Worm (Caenorhabditis elegans): ENCODE results near the gene col-175.

DNA sequence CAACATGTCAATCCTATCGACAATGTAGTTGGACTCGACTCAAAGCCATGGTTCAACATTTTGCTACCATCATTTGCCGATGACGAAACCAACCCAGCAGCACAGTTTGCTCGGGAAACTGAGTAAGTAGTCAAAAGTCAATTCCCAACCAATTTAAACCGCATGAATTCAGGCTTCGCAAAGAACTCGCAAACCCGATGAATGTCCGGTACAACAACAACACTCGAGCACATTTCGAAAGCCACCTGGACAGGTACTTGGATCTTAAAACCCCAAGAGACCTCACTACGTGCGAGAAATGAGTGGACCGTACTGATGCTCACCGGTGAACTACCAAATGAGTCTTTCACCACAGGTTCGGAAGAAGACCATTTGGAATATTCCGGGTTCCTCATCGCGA is 40.3 kb downstream of the col-175 start:
- no peak for TF ChIP-seq W03F9.2 (tag; optimal IDR thresholded peaks at IDR 0.05)
- no peak for TF ChIP-seq him-1 (tag; optimal IDR thresholded peaks at IDR 0.05)
- no peak for TF ChIP-seq dao-5 (tag; optimal IDR thresholded peaks at IDR 0.05)
